Worm (Caenorhabditis elegans) whole organism, young adult: ENCODE measurements around the gene rps-21.

Experiments used
- B0261.1 ChIP-seq: sonication (generic microtip); optimal IDR thresholded peaks from 2 replicates; lab custom pipeline; 2016; ENCODE audit warnings: mild to moderate bottlenecking, missing genetic modification characterization, moderate library complexity, missing compliant biosample characterization
- B0336.3 ChIP-seq: fragments of 200-800 bp; sonication (Bioruptor generic); IDR thresholded peaks from 2 replicates; pipeline ENCODE4 v1.3.6; 2022; ENCODE audit warnings: missing genetic modification characterization, missing compliant biosample characterization
- F10E7.11 ChIP-seq: sonication (generic microtip); optimal IDR thresholded peaks from 2 replicates; lab custom pipeline; 2017; ENCODE audit warnings: mild to moderate bottlenecking, missing genetic modification characterization, moderate library complexity, missing compliant biosample characterization
- F57C9.4 ChIP-seq: sonication (generic microtip); optimal IDR thresholded peaks from 2 replicates; lab custom pipeline; 2017; ENCODE audit warnings: mild to moderate bottlenecking, missing genetic modification characterization, missing compliant biosample characterization
- K12H6.12 ChIP-seq: fragments of 200-800 bp; sonication (Bioruptor generic); optimal IDR thresholded peaks from 2 replicates; lab custom pipeline; 2018; ENCODE audit warnings: mild to moderate bottlenecking, missing genetic modification characterization, missing compliant biosample characterization
- Y53G8AR.9 ChIP-seq: fragments of 200-800 bp; sonication (Bioruptor generic); conservative IDR thresholded peaks from 2 replicates; pipeline ENCODE4 v1.3.6; 2022; ENCODE audit warnings: missing genetic modification reagents, missing genetic modification characterization, missing compliant biosample characterization
- ZK185.1 ChIP-seq: sonication (generic microtip); optimal IDR thresholded peaks from 2 replicates; lab custom pipeline; 2016; ENCODE audit warnings: mild to moderate bottlenecking, missing genetic modification characterization, missing compliant biosample characterization; ENCODE audit not compliant: poor library complexity, severe bottlenecking
- ama-1 ChIP-seq, 3 experiments: fragments of 150-350 bp in 1 of 3; sonication (generic microtip) in 2 of 3; optimal IDR thresholded peaks; 2 replicates each; lab custom pipeline; 2014 to 2018; ENCODE audit warnings: missing biosample characterization in 2 of 3, missing genetic modification characterization in 2 of 3, missing genetic modification reagents in 2 of 3
- athp-1 ChIP-seq: sonication (generic microtip); optimal IDR thresholded peaks from 2 replicates; lab custom pipeline; 2017; ENCODE audit warnings: mild to moderate bottlenecking, missing genetic modification characterization, missing compliant biosample characterization
- attf-5 ChIP-seq: fragments of 200-800 bp; sonication (Bioruptor generic); optimal IDR thresholded peaks from 2 replicates; lab custom pipeline; 2018; ENCODE audit warnings: mild to moderate bottlenecking, missing genetic modification characterization, missing compliant biosample characterization
- attf-6 ChIP-seq: fragments of 200-800 bp; sonication (Bioruptor generic); IDR thresholded peaks from 2 replicates; pipeline ENCODE4 v1.3.6; 2022; ENCODE audit warnings: missing genetic modification reagents, missing genetic modification characterization, missing compliant biosample characterization
- cebp-1 ChIP-seq, 2 experiments: fragments of 200-800 bp in 1 of 2; sonication (Bioruptor generic) in 1 of 2; sonication (generic microtip) in 1 of 2; IDR thresholded peaks in 1 of 2; optimal IDR thresholded peaks in 1 of 2; 2 replicates each; pipeline versions ENCODE4 v1.3.6 to Lab custom; 2017 to 2022; ENCODE audit warnings: missing compliant biosample characterization in 2 of 2, missing genetic modification characterization in 2 of 2, mild to moderate bottlenecking in 1 of 2, missing genetic modification reagents in 1 of 2, moderate library complexity in 1 of 2
- ceh-27 ChIP-seq: fragments of 200-800 bp; sonication (Bioruptor generic); optimal IDR thresholded peaks from 2 replicates; lab custom pipeline; 2018; ENCODE audit warnings: mild to moderate bottlenecking, missing genetic modification characterization, moderate library complexity, missing compliant biosample characterization
- ceh-79 ChIP-seq: sonication (generic microtip); optimal IDR thresholded peaks from 2 replicates; lab custom pipeline; 2017; ENCODE audit warnings: mild to moderate bottlenecking, missing genetic modification characterization, missing compliant biosample characterization
- chd-7 ChIP-seq: sonication (generic microtip); optimal IDR thresholded peaks from 2 replicates; lab custom pipeline; 2016; ENCODE audit warnings: mild to moderate bottlenecking, missing genetic modification characterization, moderate library complexity, missing compliant biosample characterization
- die-1 ChIP-seq: sonication (generic microtip); optimal IDR thresholded peaks from 2 replicates; lab custom pipeline; 2016; ENCODE audit warnings: missing genotype, mild to moderate bottlenecking, missing genetic modification characterization, missing compliant biosample characterization
- egl-18 ChIP-seq: fragments of 200-800 bp; sonication (Bioruptor generic); IDR thresholded peaks from 2 replicates; pipeline ENCODE4 v1.3.6; 2022; ENCODE audit warnings: missing genetic modification reagents, missing genetic modification characterization, missing compliant biosample characterization
- ekl-4 ChIP-seq: fragments of 200-800 bp; sonication (Bioruptor generic); IDR thresholded peaks from 2 replicates; pipeline ENCODE4 v1.3.6; 2022; ENCODE audit warnings: missing genetic modification reagents, missing genetic modification characterization, missing compliant biosample characterization
- hmg-1.2 ChIP-seq: fragments of 200-800 bp; sonication (Bioruptor generic); IDR thresholded peaks from 2 replicates; pipeline ENCODE4 v1.3.6; 2022; ENCODE audit warnings: missing genetic modification reagents, missing genetic modification characterization, missing compliant biosample characterization
- let-607 ChIP-seq, 2 experiments: fragments of 200-800 bp in 1 of 2; sonication (Bioruptor generic) in 1 of 2; sonication (generic microtip) in 1 of 2; optimal IDR thresholded peaks; 2 replicates each; lab custom pipeline; 2016 to 2018; ENCODE audit warnings: mild to moderate bottlenecking in 2 of 2, missing compliant biosample characterization in 2 of 2, missing genetic modification characterization in 2 of 2, moderate library complexity in 2 of 2, missing genotype in 1 of 2
- lsl-1 ChIP-seq: fragments of 200-800 bp; sonication (Bioruptor generic); optimal IDR thresholded peaks from 2 replicates; lab custom pipeline; 2018; ENCODE audit warnings: mild to moderate bottlenecking, missing genetic modification characterization, moderate library complexity, missing compliant biosample characterization
- madf-3 ChIP-seq: fragments of 200-800 bp; sonication (Bioruptor generic); IDR thresholded peaks from 2 replicates; pipeline ENCODE4 v1.3.6; 2022; ENCODE audit warnings: missing genetic modification reagents, missing genetic modification characterization, missing compliant biosample characterization
- nfyb-1 ChIP-seq: fragments of 200-800 bp; sonication (Bioruptor generic); IDR thresholded peaks from 2 replicates; pipeline ENCODE4 v1.3.6; 2022; ENCODE audit warnings: missing genetic modification reagents, missing genetic modification characterization, missing compliant biosample characterization
- nhr-120 ChIP-seq: fragments of 200-800 bp; sonication (Bioruptor generic); IDR thresholded peaks from 2 replicates; pipeline ENCODE4 v1.3.6; 2022; ENCODE audit warnings: missing genetic modification characterization, missing compliant biosample characterization
- nhr-80 ChIP-seq: sonication (generic microtip); optimal IDR thresholded peaks from 2 replicates; lab custom pipeline; 2016; ENCODE audit warnings: missing genetic modification characterization, missing compliant biosample characterization
- pbrm-1 ChIP-seq: fragments of 200-800 bp; sonication (Bioruptor generic); IDR thresholded peaks from 2 replicates; pipeline ENCODE4 v1.3.6; 2022; ENCODE audit warnings: missing genetic modification reagents, missing genetic modification characterization, missing compliant biosample characterization
- snpc-4 ChIP-seq, 5 experiments: fragments of 150-350 bp in 1 of 5; sonication (generic microtip) in 4 of 5; optimal IDR thresholded peaks; 2 replicates each; lab custom pipeline; 2014 to 2018; ENCODE audit warnings: missing genetic modification characterization in 5 of 5, missing biosample characterization in 3 of 5, antibody characterized with exemption in 2 of 5, mild to moderate bottlenecking in 2 of 5, missing compliant biosample characterization in 2 of 5, missing genotype in 2 of 5, moderate library complexity in 2 of 5, missing genetic modification reagents in 1 of 5
- somi-1 ChIP-seq: fragments of 200-800 bp; sonication (Bioruptor generic); optimal IDR thresholded peaks from 2 replicates; lab custom pipeline; 2018; ENCODE audit warnings: mild to moderate bottlenecking, missing genetic modification characterization, missing compliant biosample characterization
- tbp1 ChIP-seq: fragments of 200-800 bp; sonication (Bioruptor generic); optimal IDR thresholded peaks from 2 replicates; lab custom pipeline; 2018; ENCODE audit warnings: mild to moderate bottlenecking, missing genetic modification characterization, missing compliant biosample characterization
- tbx-9 ChIP-seq: sonication (generic microtip); optimal IDR thresholded peaks from 2 replicates; lab custom pipeline; 2016; ENCODE audit warnings: borderline replicate concordance, missing genetic modification characterization, inconsistent platforms, missing compliant biosample characterization
- tlf-1 ChIP-seq: fragments of 200-800 bp; sonication (Bioruptor generic); optimal IDR thresholded peaks from 2 replicates; lab custom pipeline; 2018; ENCODE audit warnings: mild to moderate bottlenecking, missing genetic modification characterization, missing compliant biosample characterization
- unc-62 ChIP-seq: fragments of 150-350 bp; optimal IDR thresholded peaks from 2 replicates; lab custom pipeline; 2014; ENCODE audit warnings: missing biosample characterization, missing genetic modification reagents, missing genetic modification characterization
- xnd-1 ChIP-seq: sonication (generic microtip); optimal IDR thresholded peaks from 2 replicates; lab custom pipeline; 2016; ENCODE audit warnings: missing genotype, missing genetic modification reagents, missing genetic modification characterization, missing compliant biosample characterization
- zfh-2 ChIP-seq: fragments of 200-800 bp; sonication (Bioruptor generic); conservative IDR thresholded peaks from 2 replicates; pipeline ENCODE4 v1.3.6; 2022; ENCODE audit warnings: missing genetic modification reagents, missing genetic modification characterization, missing compliant biosample characterization
- ztf-22 ChIP-seq: fragments of 200-800 bp; sonication (Bioruptor generic); optimal IDR thresholded peaks from 2 replicates; lab custom pipeline; 2018; ENCODE audit warnings: mild to moderate bottlenecking, missing genetic modification characterization, moderate library complexity, missing compliant biosample characterization
- ztf-28 ChIP-seq: fragments of 200-800 bp; sonication (Bioruptor generic); IDR thresholded peaks from 2 replicates; pipeline ENCODE4 v1.3.6; 2022; ENCODE audit warnings: missing genetic modification reagents, missing genetic modification characterization, missing compliant biosample characterization
- ztf-6 ChIP-seq: fragments of 200-800 bp; sonication (Bioruptor generic); IDR thresholded peaks from 2 replicates; pipeline ENCODE4 v1.3.6; 2022; ENCODE audit warnings: missing genetic modification reagents, missing genetic modification characterization, missing compliant biosample characterization

Gene rps-21

ce11 chrIII:7178497-7178896 is 10.9 kb downstream of the rps-21 start (continued):
- TF ChIP-seq tbp1 = peak; percentile 35
- TF ChIP-seq xnd-1 = no peak
- TF ChIP-seq madf-3 (GFP tag; lab: Robert Waterston, UW) = peak; percentile 46; the same call in 1 of the 2 replicates
- TF ChIP-seq attf-6 (GFP tag; lab: Robert Waterston, UW) = peak; percentile 56; the same call in 1 of the 2 replicates
- no peak for TF ChIP-seq F10E7.11 (tag; lab: Kevin White, UChicago)
- no peak for TF ChIP-seq ztf-22
- no peak for TF ChIP-seq nhr-120 (GFP tag; lab: Robert Waterston, UW)
- TF ChIP-seq lsl-1 = peak; percentile 29
- TF ChIP-seq B0261.1 (tag; lab: Kevin White, UChicago) = no peak
- TF ChIP-seq ekl-4 (GFP tag; lab: Robert Waterston, UW) = peak; percentile 86
- TF ChIP-seq Y53G8AR.9 = 0 out of 2 replicates have a peak, but pooled peaks have one; percentile 53
- TF ChIP-seq pbrm-1 (GFP tag; lab: Robert Waterston, UW) = peak; percentile 51; the same call in 1 of the 2 replicates
- peak; percentile 66 for TF ChIP-seq tlf-1 (GFP tag; lab: Kevin White, UChicago)
- TF ChIP-seq athp-1 (tag; lab: Kevin White, UChicago) = peak; percentile 71
- TF ChIP-seq, all 124 proteins: peak for 32

DNA sequence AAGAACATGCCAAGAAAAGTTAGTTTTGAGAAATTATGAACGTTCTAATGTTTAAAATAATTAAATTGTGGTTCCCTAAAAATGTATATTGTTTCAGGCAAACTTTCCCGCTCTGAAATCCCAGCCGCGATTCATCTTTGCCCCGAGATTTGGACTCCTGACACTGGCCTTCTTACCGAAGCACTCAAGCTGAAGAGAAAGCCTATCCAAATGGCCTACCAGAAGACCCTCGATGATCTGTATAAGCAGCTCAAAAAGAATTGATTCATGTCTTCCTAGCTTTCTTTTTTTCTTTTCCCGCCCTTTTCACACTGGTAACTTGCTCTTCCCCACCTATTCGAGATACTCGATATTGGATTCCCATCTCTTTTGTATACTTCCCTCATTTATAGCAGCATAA is 19.3 kb downstream of the rps-21 start:
- TF ChIP-seq ZK185.1 (tag; lab: Kevin White, UChicago) (no peak), Y53G8AR.9 (no peak), B0336.3 (GFP tag; lab: Robert Waterston, UW) (no peak)

- TF ChIP-seq egl-18 (GFP tag; lab: Robert Waterston, UW) = no peak
- TF ChIP-seq tbx-9 (tag; lab: Kevin White, UChicago) = no peak
- TF ChIP-seq F57C9.4 (tag; lab: Kevin White, UChicago) = no peak
- no peak for TF ChIP-seq ztf-6 (GFP tag; lab: Robert Waterston, UW)
- no peak for TF ChIP-seq ztf-28 (GFP tag; lab: Robert Waterston, UW)
Measured at ce11 chrIII:7167568-7167937, 21.9 kb downstream of the rps-21 start, which contains the start of gene acs-4. TSS of gene acs-4 (plus strand) at chrIII:7167838.

DNA sequence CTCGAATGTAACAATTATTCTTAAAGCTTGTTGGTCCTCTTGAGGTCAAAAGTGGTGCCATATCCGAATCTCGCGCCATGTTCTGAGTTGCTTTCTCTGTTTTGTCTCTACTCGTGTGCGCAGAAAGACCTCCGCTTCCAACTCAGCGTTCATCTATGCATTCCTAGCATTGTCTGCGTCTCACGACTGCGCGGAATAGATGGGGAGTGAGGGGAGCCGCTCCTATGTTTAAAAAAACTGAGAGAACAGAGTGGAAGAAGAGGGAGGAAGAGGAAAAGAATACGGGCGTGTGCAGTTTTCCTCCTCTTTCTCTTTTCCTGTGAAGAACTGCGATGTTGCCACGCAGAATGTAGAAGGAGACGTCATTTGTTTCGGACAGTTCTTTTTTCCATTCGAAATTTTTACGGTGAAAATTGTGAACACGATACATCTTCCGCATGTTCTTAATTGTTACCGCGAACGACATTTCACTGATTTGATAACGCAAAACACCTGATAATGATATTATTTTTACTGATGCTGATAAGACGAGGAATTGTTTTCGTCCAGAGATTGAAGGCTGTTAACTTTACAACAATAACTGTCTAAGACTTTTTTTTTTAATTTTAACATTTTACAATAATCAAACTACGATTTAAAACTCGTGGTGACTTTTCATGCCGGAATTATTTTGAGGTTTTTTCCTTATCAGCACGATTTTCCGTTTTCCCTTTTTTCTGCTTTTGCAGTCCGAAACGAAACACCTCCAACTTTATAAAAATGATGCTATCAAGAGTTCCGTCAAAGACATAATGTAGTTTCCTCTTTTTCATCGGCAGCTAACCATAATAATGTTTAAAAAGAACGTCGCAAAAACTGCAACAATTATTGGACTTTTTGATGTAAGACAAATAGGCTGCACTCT is 22.5 kb downstream of the rps-21 start:
- TF ChIP-seq snpc-4 (GFP tag; optimal IDR thresholded peaks at IDR 0.05; lab: Kevin White, UChicago) (no peak), snpc-4 (tag; optimal IDR thresholded peaks at IDR 0.05; lab: Kevin White, UChicago) (no peak), let-607 (tag; optimal IDR thresholded peaks at IDR 0.05; lab: Kevin White, UChicago) (peak; percentile 96 to 97), zfh-2 (GFP tag; lab: Robert Waterston, UW) (peak; percentile 78), ceh-27 (peak; percentile 36), attf-5 (GFP tag; lab: Kevin White, UChicago) (peak; percentile 47), K12H6.12 (peak; percentile 43), nfyb-1 (GFP tag; lab: Robert Waterston, UW) (0 out of 2 replicates have a peak, but pooled peaks have one; percentile 11), die-1 (tag; lab: Kevin White, UChicago) (no peak), ama-1 (optimal IDR thresholded peaks at IDR 0.05; lab: Kevin White, UChicago) (no peak), ama-1 (GFP tag; optimal IDR thresholded peaks at IDR 0.05; lab: Kevin White, UChicago) (no peak), ztf-28 (GFP tag; lab: Robert Waterston, UW) (no peak), hmg-1.2 (GFP tag; lab: Robert Waterston, UW) (peak; percentile 39; the same call in 1 of the 2 replicates), ceh-79 (no peak), chd-7 (tag; lab: Kevin White, UChicago) (peak; percentile 47), nhr-80 (peak; percentile 83), cebp-1 (GFP tag; IDR thresholded peaks at IDR 0.05; lab: Robert Waterston, UW) (no peak), cebp-1 (tag; optimal IDR thresholded peaks at IDR 0.05; lab: Kevin White, UChicago) (peak; percentile 49), somi-1 (GFP tag; lab: Kevin White, UChicago) (peak; percentile 4), unc-62 (peak; percentile 2)
